Fruit fly (Drosophila melanogaster) whole organism, embryonic: ENCODE results near the gene CG4267.

Experiments used
- B-H2 ChIP-seq: fragments of 200-800 bp; sonication (Bioruptor generic); optimal IDR thresholded peaks from 2 replicates; lab custom pipeline; 2018; ENCODE audit warnings: missing biosample characterization, mild to moderate bottlenecking, missing genetic modification characterization
- CG11093 ChIP-seq: fragments of 200-800 bp; sonication (Bioruptor generic); IDR thresholded peaks from 3 replicates; pipeline ENCODE4 v1.3.6; 2022; ENCODE audit warnings: missing biosample characterization, missing genetic modification characterization
- CG11247 ChIP-seq: fragments of 200-800 bp; sonication (Bioruptor generic); IDR thresholded peaks from 2 replicates; pipeline ENCODE4 v1.3.6; 2022; ENCODE audit warnings: missing biosample characterization, missing genetic modification characterization
- CG14050 ChIP-seq: fragments of 200-800 bp; sonication (Bioruptor generic); IDR thresholded peaks from 3 replicates; pipeline ENCODE4 v1.3.6; 2022; ENCODE audit warnings: missing biosample characterization, missing genetic modification characterization
- CG15514 ChIP-seq: fragments of 200-800 bp; sonication (Bioruptor generic); optimal IDR thresholded peaks from 3 replicates; lab custom pipeline; 2017; ENCODE audit warnings: missing biosample characterization, missing genetic modification characterization, mild to moderate bottlenecking, moderate library complexity, missing genetic modification reagents
- CG17385 ChIP-seq: fragments of 200-800 bp; sonication (Bioruptor generic); optimal IDR thresholded peaks from 3 replicates; lab custom pipeline; 2018; ENCODE audit warnings: missing biosample characterization, mild to moderate bottlenecking, missing genetic modification characterization
- CG18619 ChIP-seq: fragments of 200-800 bp; sonication (Bioruptor generic); optimal IDR thresholded peaks from 3 replicates; lab custom pipeline; 2017; ENCODE audit warnings: missing biosample characterization, mild to moderate bottlenecking, missing genetic modification characterization
- CG18764 ChIP-seq: fragments of 200-800 bp; sonication (Bioruptor generic); optimal IDR thresholded peaks from 3 replicates; lab custom pipeline; 2016; ENCODE audit warnings: missing biosample characterization, missing genetic modification characterization
- CG2116 ChIP-seq: fragments of 200-800 bp; sonication (Bioruptor generic); optimal IDR thresholded peaks from 3 replicates; lab custom pipeline; 2018; ENCODE audit warnings: missing biosample characterization, mild to moderate bottlenecking, missing genetic modification characterization
- CG2202 ChIP-seq: fragments of 200-800 bp; sonication (Bioruptor generic); optimal IDR thresholded peaks from 2 replicates; lab custom pipeline; 2018; ENCODE audit warnings: missing biosample characterization, mild to moderate bottlenecking, missing genetic modification characterization
- CG42726 ChIP-seq: fragments of 200-800 bp; sonication (Bioruptor generic); IDR thresholded peaks from 2 replicates; pipeline ENCODE4 v1.3.6; 2022; ENCODE audit warnings: missing biosample characterization, missing genetic modification characterization; ENCODE audit not compliant: partially characterized antibody
- CG4617 ChIP-seq: fragments of 200-800 bp; sonication (Bioruptor generic); optimal IDR thresholded peaks from 3 replicates; lab custom pipeline; 2016; ENCODE audit warnings: missing biosample characterization, missing genetic modification characterization, borderline replicate concordance
- CG6689 ChIP-seq: fragments of 200-800 bp; sonication (Bioruptor generic); IDR thresholded peaks from 2 replicates; pipeline ENCODE4 v1.3.6; 2022; ENCODE audit warnings: missing biosample characterization, missing genetic modification characterization
- CG8944 ChIP-seq: fragments of 200-800 bp; sonication (Bioruptor generic); optimal IDR thresholded peaks from 3 replicates; lab custom pipeline; 2016; ENCODE audit warnings: missing biosample characterization, missing genetic modification characterization
- CG9727 ChIP-seq: fragments of 200-800 bp; sonication (Bioruptor generic); optimal IDR thresholded peaks from 3 replicates; lab custom pipeline; 2017; ENCODE audit warnings: missing biosample characterization, mild to moderate bottlenecking, missing genetic modification characterization
- CG9817 ChIP-seq: fragments of 200-800 bp; sonication (Bioruptor generic); optimal IDR thresholded peaks from 2 replicates; lab custom pipeline; 2018; ENCODE audit warnings: missing biosample characterization, mild to moderate bottlenecking, missing genetic modification characterization, moderate library complexity
- Chrac-16 ChIP-seq: fragments of 200-800 bp; sonication (Bioruptor generic); optimal IDR thresholded peaks from 3 replicates; lab custom pipeline; 2016; ENCODE audit warnings: missing biosample characterization, missing genetic modification characterization
- Dek ChIP-seq: fragments of 200-800 bp; sonication (Bioruptor generic); optimal IDR thresholded peaks from 3 replicates; lab custom pipeline; 2019; ENCODE audit warnings: missing biosample characterization, mild to moderate bottlenecking, missing genetic modification characterization, moderate library complexity
- E2f1 ChIP-seq: fragments of 200-800 bp; sonication (Bioruptor generic); IDR thresholded peaks from 2 replicates; pipeline ENCODE4 v1.3.6; 2022; ENCODE audit warnings: missing biosample characterization, missing genetic modification characterization
- HHEX ChIP-seq: fragments of 200-800 bp; sonication (Bioruptor generic); optimal IDR thresholded peaks from 3 replicates; lab custom pipeline; 2017; ENCODE audit warnings: missing biosample characterization, mild to moderate bottlenecking, missing genetic modification characterization, missing genetic modification reagents
- Hand ChIP-seq: fragments of 200-800 bp; sonication (Bioruptor generic); optimal IDR thresholded peaks from 2 replicates; lab custom pipeline; 2017; ENCODE audit warnings: mild to moderate bottlenecking, missing biosample characterization, missing genetic modification reagents, missing genetic modification characterization
- HmgZ ChIP-seq: fragments of 200-800 bp; sonication (Bioruptor generic); optimal IDR thresholded peaks from 2 replicates; lab custom pipeline; 2018; ENCODE audit warnings: missing biosample characterization, mild to moderate bottlenecking, missing genetic modification characterization
- Hr51 ChIP-seq, 2 experiments: fragments of 200-800 bp; sonication (Bioruptor generic); optimal IDR thresholded peaks; 2 replicates in 1 of 2; 3 replicates in 1 of 2; lab custom pipeline; 2016 to 2018; ENCODE audit warnings: missing biosample characterization in 2 of 2, missing genetic modification characterization in 2 of 2, mild to moderate bottlenecking in 1 of 2, moderate library complexity in 1 of 2
- Hr78 ChIP-seq, 2 experiments: fragments of 200-800 bp in 1 of 2; fragments of >200 bp in 1 of 2; sonication (Bioruptor generic) in 1 of 2; optimal IDR thresholded peaks; 2 replicates each; lab custom pipeline; 2017 to 2019; ENCODE audit warnings: missing biosample characterization in 2 of 2, missing genetic modification characterization in 2 of 2, mild to moderate bottlenecking in 1 of 2, moderate library complexity in 1 of 2
- Mrtf ChIP-seq: fragments of 200-800 bp; sonication (Bioruptor generic); IDR thresholded peaks from 3 replicates; pipeline ENCODE4 v1.3.6; 2022; ENCODE audit warnings: missing biosample characterization, missing genetic modification characterization
- NK7.1 ChIP-seq: fragments of 200-800 bp; sonication (Bioruptor generic); optimal IDR thresholded peaks from 3 replicates; lab custom pipeline; 2016; ENCODE audit warnings: missing biosample characterization, missing genetic modification characterization
- Ravus ChIP-seq: fragments of 200-800 bp; sonication (Bioruptor generic); IDR thresholded peaks from 2 replicates; pipeline ENCODE4 v1.3.6; 2022; ENCODE audit warnings: missing biosample characterization, missing genetic modification characterization
- ab ChIP-seq: fragments of 200-800 bp; sonication (Bioruptor generic); optimal IDR thresholded peaks from 2 replicates; lab custom pipeline; 2016; ENCODE audit warnings: missing biosample characterization, missing genetic modification characterization
- abd-A ChIP-seq: fragments of 200-800 bp; sonication (Bioruptor generic); optimal IDR thresholded peaks from 3 replicates; lab custom pipeline; 2019; ENCODE audit warnings: missing biosample characterization, mild to moderate bottlenecking, missing genetic modification characterization, moderate library complexity
- br ChIP-seq: fragments of >200 bp; optimal IDR thresholded peaks from 2 replicates; lab custom pipeline; 2017
- cg ChIP-seq: fragments of 200-800 bp; sonication (Bioruptor generic); optimal IDR thresholded peaks from 3 replicates; lab custom pipeline; 2019; ENCODE audit warnings: missing biosample characterization, mild to moderate bottlenecking, missing genetic modification characterization, moderate library complexity
- chinmo ChIP-seq: fragments of 200-800 bp; sonication (Bioruptor generic); IDR thresholded peaks from 4 replicates; pipeline ENCODE4 v1.3.6; 2022; ENCODE audit warnings: missing biosample characterization, missing genetic modification characterization; ENCODE audit not compliant: partially characterized antibody
- fd3F ChIP-seq: fragments of 200-800 bp; sonication (Bioruptor generic); optimal IDR thresholded peaks from 2 replicates; lab custom pipeline; 2018; ENCODE audit warnings: missing biosample characterization, mild to moderate bottlenecking, missing genetic modification characterization, moderate library complexity
- fd64A ChIP-seq: fragments of 200-800 bp; sonication (Bioruptor generic); optimal IDR thresholded peaks from 3 replicates; lab custom pipeline; 2018; ENCODE audit warnings: missing biosample characterization, mild to moderate bottlenecking, missing genetic modification characterization
- fd96Cb ChIP-seq: fragments of 200-800 bp; sonication (Bioruptor generic); optimal IDR thresholded peaks from 2 replicates; lab custom pipeline; 2018; ENCODE audit warnings: missing biosample characterization, mild to moderate bottlenecking, missing genetic modification characterization, moderate library complexity
- ftz-f1 ChIP-seq: fragments of 200-800 bp; sonication (Bioruptor generic); optimal IDR thresholded peaks from 2 replicates; lab custom pipeline; 2016; ENCODE audit warnings: missing biosample characterization, missing genetic modification characterization
- gro ChIP-seq: fragments of 200-800 bp; sonication (Bioruptor generic); optimal IDR thresholded peaks from 2 replicates; lab custom pipeline; 2016; ENCODE audit warnings: missing biosample characterization, missing genetic modification characterization
- h ChIP-seq: fragments of >200 bp; optimal IDR thresholded peaks from 2 replicates; lab custom pipeline; 2017
- hb ChIP-seq: fragments of 200-800 bp; sonication (Bioruptor generic); IDR thresholded peaks from 3 replicates; pipeline ENCODE4 v1.3.6; 2022; ENCODE audit warnings: missing biosample characterization, missing genetic modification characterization; ENCODE audit not compliant: partially characterized antibody
- inv ChIP-seq: fragments of 200-800 bp; sonication (Bioruptor generic); IDR thresholded peaks from 2 replicates; pipeline ENCODE4 v1.3.6; 2022; ENCODE audit warnings: missing biosample characterization, missing genetic modification characterization; ENCODE audit not compliant: partially characterized antibody
- jing ChIP-seq: fragments of 200-800 bp; sonication (Bioruptor generic); optimal IDR thresholded peaks from 2 replicates; lab custom pipeline; 2018; ENCODE audit warnings: missing biosample characterization, mild to moderate bottlenecking, missing genetic modification characterization
- klu ChIP-seq: fragments of 200-800 bp; sonication (Bioruptor generic); IDR thresholded peaks from 2 replicates; pipeline ENCODE4 v1.3.6; 2022; ENCODE audit warnings: missing biosample characterization, missing genetic modification characterization
- lab ChIP-seq: fragments of 200-800 bp; sonication (Bioruptor generic); optimal IDR thresholded peaks from 3 replicates; lab custom pipeline; 2017; ENCODE audit warnings: missing biosample characterization, missing genetic modification characterization, mild to moderate bottlenecking, moderate library complexity, missing genetic modification reagents
- lola ChIP-seq, 3 experiments: fragments of >200 bp in 2 of 3; fragments of 200-800 bp in 1 of 3; sonication (Bioruptor generic) in 1 of 3; optimal IDR thresholded peaks; 2 replicates each; lab custom pipeline; 2017 to 2019; ENCODE audit warnings: missing biosample characterization in 3 of 3, missing genetic modification characterization in 3 of 3, mild to moderate bottlenecking in 1 of 3, moderate library complexity in 1 of 3
- pan ChIP-seq, 4 experiments: fragments of >200 bp in 3 of 4; fragments of 200-800 bp in 1 of 4; sonication (Bioruptor generic) in 1 of 4; optimal IDR thresholded peaks in 3 of 4; IDR thresholded peaks in 1 of 4; 2 replicates each; pipeline versions ENCODE4 v1.3.6 to Lab custom; 2017 to 2022; ENCODE audit warnings: missing biosample characterization in 2 of 4, missing genetic modification characterization in 2 of 4, mixed read lengths in 1 of 4
- rib ChIP-seq: fragments of 200-800 bp; sonication (Bioruptor generic); IDR thresholded peaks from 2 replicates; pipeline ENCODE4 v1.3.6; 2022; ENCODE audit warnings: missing biosample characterization, missing genetic modification characterization
- ro ChIP-seq: fragments of 200-800 bp; sonication (Bioruptor generic); IDR thresholded peaks from 2 replicates; pipeline ENCODE4 v1.3.6; 2022; ENCODE audit warnings: missing biosample characterization, missing genetic modification characterization
- sug ChIP-seq: fragments of 200-800 bp; optimal IDR thresholded peaks from 2 replicates; lab custom pipeline; 2019; ENCODE audit warnings: missing biosample characterization, mild to moderate bottlenecking, missing genetic modification characterization, moderate library complexity
- zfh1 ChIP-seq: fragments of 200-800 bp; sonication (Bioruptor generic); IDR thresholded peaks from 3 replicates; pipeline ENCODE4 v1.3.6; 2022; ENCODE audit warnings: missing biosample characterization, missing genetic modification characterization

CG4267 gene

dm6 chr2L:2221649-2222150, 20.5 kb upstream of the CG4267 start (continued):
- TF ChIP-seq abd-A (tag; lab: Kevin White, UChicago) (peak; percentile 48), fd3F (GFP tag; lab: Kevin White, UChicago) (peak; percentile 94), CG11247 (GFP tag; lab: Robert Waterston, UW) (peak; percentile 99), CG8944 (GFP tag; lab: Kevin White, UChicago) (peak; percentile 94), fd64A (peak; percentile 90), lola (GFP tag; optimal IDR thresholded peaks at IDR 0.05; lab: Kevin White, UChicago) (peak in 1 of 3 experiments; percentile 85), CG42726 (GFP tag; lab: Robert Waterston, UW) (no peak), inv (GFP tag; lab: Robert Waterston, UW) (no peak), CG14050 (GFP tag; lab: Robert Waterston, UW) (peak; percentile 97), jing (GFP tag; lab: Kevin White, UChicago) (peak; percentile 89), zfh1 (GFP tag; lab: Robert Waterston, UW) (peak; percentile 98), ftz-f1 (peak; percentile 68), klu (peak; percentile 95), rib (GFP tag; lab: Robert Waterston, UW) (peak; percentile 99), HmgZ (peak; percentile 98), sug (tag; lab: Kevin White, UChicago) (peak; percentile 96), CG18619 (GFP tag; lab: Kevin White, UChicago) (peak; percentile 95), E2f1 (GFP tag; lab: Robert Waterston, UW) (peak; percentile 96), CG9817 (tag; lab: Kevin White, UChicago) (peak; percentile 98), hb (GFP tag; lab: Robert Waterston, UW) (no peak), Chrac-16 (GFP tag; lab: Kevin White, UChicago) (peak; percentile 97), Hr51 (GFP tag; optimal IDR thresholded peaks at IDR 0.05; lab: Kevin White, UChicago) (peak; percentile 95 to 96), chinmo (GFP tag; lab: Robert Waterston, UW) (peak; percentile 91; the same call in 3 of the 4 replicates), Ravus (peak; percentile 95), CG6689 (peak; percentile 97), CG2202 (tag; lab: Kevin White, UChicago) (peak; percentile 94), br (lab: Kevin White, UChicago) (no peak), CG2116 (GFP tag; lab: Kevin White, UChicago) (peak; percentile 89), NK7.1 (GFP tag; lab: Kevin White, UChicago) (peak; percentile 89), pan (optimal IDR thresholded peaks at IDR 0.05; lab: Kevin White, UChicago) (no peak), pan (GFP tag; optimal IDR thresholded peaks at IDR 0.05 in 1 of 2, IDR thresholded peaks at IDR 0.05 in 1 of 2) (peak in 1 of 2 experiments; percentile 98), Mrtf (GFP tag; lab: Robert Waterston, UW) (peak; percentile 98), cg (GFP tag; lab: Kevin White, UChicago) (no peak), CG18764 (peak; percentile 93), h (no peak), HHEX (peak; percentile 95), Hr78 (GFP tag; optimal IDR thresholded peaks at IDR 0.05; lab: Kevin White, UChicago) (peak in 1 of 2 experiments; percentile 62), CG11093 (GFP tag; lab: Robert Waterston, UW) (peak; percentile 96), CG4617 (GFP tag; lab: Kevin White, UChicago) (peak; percentile 77), B-H2 (GFP tag; lab: Kevin White, UChicago) (peak; percentile 94), ab (GFP tag; lab: Kevin White, UChicago) (peak; percentile 93), Hand (GFP tag; lab: Kevin White, UChicago) (peak; percentile 98), CG15514 (GFP tag; lab: Kevin White, UChicago) (peak; percentile 90), gro (GFP tag; lab: Kevin White, UChicago) (peak; percentile 98), CG17385 (GFP tag; lab: Kevin White, UChicago) (peak; percentile 97), ro (GFP tag; lab: Robert Waterston, UW) (peak; percentile 94), fd96Cb (peak; percentile 93), CG9727 (peak; percentile 97), lab (GFP tag; lab: Kevin White, UChicago) (peak; percentile 97), Dek (tag; lab: Kevin White, UChicago) (peak; percentile 98)
